Worm (Caenorhabditis elegans) whole organism, young adult: Measurements from ENCODE around the gene Y57G11C.46.

Experiments used
- B0261.1 ChIP-seq: sonication (generic microtip); optimal IDR thresholded peaks from 2 replicates; lab custom pipeline; 2016; ENCODE audit warnings: mild to moderate bottlenecking, missing genetic modification characterization, moderate library complexity, missing compliant biosample characterization
- K12H6.12 ChIP-seq: fragments of 200-800 bp; sonication (Bioruptor generic); optimal IDR thresholded peaks from 2 replicates; lab custom pipeline; 2018; ENCODE audit warnings: mild to moderate bottlenecking, missing genetic modification characterization, missing compliant biosample characterization
- T26A5.8 ChIP-seq: sonication (generic microtip); optimal IDR thresholded peaks from 2 replicates; lab custom pipeline; 2016; ENCODE audit warnings: missing genetic modification characterization, missing compliant biosample characterization
- madf-8 ChIP-seq: fragments of 200-800 bp; sonication (Bioruptor generic); conservative IDR thresholded peaks from 2 replicates; pipeline ENCODE4 v1.3.6; 2022; ENCODE audit warnings: missing genetic modification reagents, missing genetic modification characterization, missing compliant biosample characterization
- nfya-1 ChIP-seq: sonication (generic microtip); optimal IDR thresholded peaks from 2 replicates; lab custom pipeline; 2017; ENCODE audit warnings: antibody characterized with exemption, missing compliant biosample characterization, missing genetic modification characterization, borderline replicate concordance; ENCODE audit not compliant: insufficient read depth
- nhr-120 ChIP-seq: fragments of 200-800 bp; sonication (Bioruptor generic); IDR thresholded peaks from 2 replicates; pipeline ENCODE4 v1.3.6; 2022; ENCODE audit warnings: missing genetic modification characterization, missing compliant biosample characterization
- pha-4 ChIP-seq: fragments of 150-350 bp; sonication (generic microtip); optimal IDR thresholded peaks from 2 replicates; lab custom pipeline; 2014; ENCODE audit warnings: missing biosample characterization, missing genetic modification reagents, missing genetic modification characterization
- snpc-1.3 ChIP-seq: sonication (generic microtip); optimal IDR thresholded peaks from 2 replicates; lab custom pipeline; 2017; ENCODE audit warnings: missing genetic modification characterization, mild to moderate bottlenecking, missing compliant biosample characterization, antibody characterized with exemption, moderate library complexity, missing genotype, missing genetic modification reagents; ENCODE audit not compliant: insufficient read depth
- tbx-9 ChIP-seq: sonication (generic microtip); optimal IDR thresholded peaks from 2 replicates; lab custom pipeline; 2016; ENCODE audit warnings: borderline replicate concordance, missing genetic modification characterization, inconsistent platforms, missing compliant biosample characterization
- unc-62 ChIP-seq: fragments of 150-350 bp; optimal IDR thresholded peaks from 2 replicates; lab custom pipeline; 2014; ENCODE audit warnings: missing biosample characterization, missing genetic modification reagents, missing genetic modification characterization
- zfh-2 ChIP-seq: fragments of 200-800 bp; sonication (Bioruptor generic); conservative IDR thresholded peaks from 2 replicates; pipeline ENCODE4 v1.3.6; 2022; ENCODE audit warnings: missing genetic modification reagents, missing genetic modification characterization, missing compliant biosample characterization
- ztf-25 ChIP-seq: fragments of 200-800 bp; sonication (Bioruptor generic); IDR thresholded peaks from 2 replicates; pipeline ENCODE4 v1.3.6; 2022; ENCODE audit warnings: missing genetic modification reagents, missing genetic modification characterization, missing compliant biosample characterization
- ztf-6 ChIP-seq: fragments of 200-800 bp; sonication (Bioruptor generic); IDR thresholded peaks from 2 replicates; pipeline ENCODE4 v1.3.6; 2022; ENCODE audit warnings: missing genetic modification reagents, missing genetic modification characterization, missing compliant biosample characterization

ce11 chrIV:14797849-14798248 lies 18.3 kb downstream of the Y57G11C.46 start, which contains the start of gene arl-8:
- TF ChIP-seq tbx-9 (tag; lab: Kevin White, UChicago) (no peak), pha-4 (tag; lab: Kevin White, UChicago) (no peak), unc-62 (GFP tag; lab: Kevin White, UChicago) (no peak), madf-8 (GFP tag; lab: Robert Waterston, UW) (no peak), snpc-1.3 (tag; lab: Kevin White, UChicago) (no peak), T26A5.8 (tag; lab: Kevin White, UChicago) (no peak), ztf-25 (GFP tag; lab: Robert Waterston, UW) (no peak), zfh-2 (GFP tag; lab: Robert Waterston, UW) (no peak), K12H6.12 (tag; lab: Kevin White, UChicago) (no peak), nfya-1 (no peak), ztf-6 (GFP tag; lab: Robert Waterston, UW) (no peak), B0261.1 (tag; lab: Kevin White, UChicago) (no peak), nhr-120 (no peak)
